Fruit fly (Drosophila melanogaster): ENCODE data around the gene CG4239.

Gene CG4239

DNA sequence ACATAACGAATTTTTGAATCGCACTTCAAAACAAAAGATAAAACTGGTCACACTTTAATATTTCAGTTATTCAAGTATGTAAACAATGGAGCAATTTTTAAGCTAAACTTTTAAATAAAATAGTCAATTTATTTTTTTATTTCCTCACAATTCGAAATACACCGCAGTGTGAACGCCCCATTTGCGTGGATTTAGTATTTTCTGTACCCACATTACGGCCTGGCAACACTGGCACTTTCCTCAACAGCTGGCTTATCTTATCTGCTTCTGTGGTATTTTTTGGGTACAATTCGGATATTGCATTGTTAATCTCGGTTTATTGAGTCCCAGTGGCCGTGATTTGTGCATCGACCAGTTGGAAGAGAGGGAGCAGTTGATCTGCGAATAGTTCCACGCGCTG lies 35.0 kb upstream of the CG4239 start, which contains the start of gene sl:
sl (plus strand) TSS at position 254 of the 400 bp plus-strand sequence.
- TF ChIP-seq CG15514 (GFP tag; optimal IDR thresholded peaks at IDR 0.05) (peak; percentile 69), Optix (GFP tag; IDR thresholded peaks at IDR 0.05) (no peak), vnd (GFP tag; IDR thresholded peaks at IDR 0.05; ENCODE audit: partially characterized antibody) (no peak), esg (GFP tag; conservative IDR thresholded peaks at IDR 0.05) (no peak), CG13894 (tag; optimal IDR thresholded peaks at IDR 0.05) (no peak), CG14965 (GFP tag; optimal IDR thresholded peaks at IDR 0.05; ENCODE audit: borderline replicate concordance) (no peak), gsb-n (tag; optimal IDR thresholded peaks at IDR 0.05) (no peak), Bgb (GFP tag; IDR thresholded peaks at IDR 0.05; ENCODE audit: partially characterized antibody) (0 out of 2 replicates have a peak, but pooled peaks have one; percentile 36), trem (tag; optimal IDR thresholded peaks at IDR 0.05) (peak; percentile 30), CG18619 (GFP tag; optimal IDR thresholded peaks at IDR 0.05) (no peak), grn (GFP tag; optimal IDR thresholded peaks at IDR 0.05) (peak; percentile 55), gem (tag; optimal IDR thresholded peaks at IDR 0.05) (no peak), chm (GFP tag; IDR thresholded peaks at IDR 0.05) (no peak), luna (GFP tag; optimal IDR thresholded peaks at IDR 0.05) (no peak), wdn (GFP tag; IDR thresholded peaks at IDR 0.05) (no peak), unc-4 (GFP tag; IDR thresholded peaks at IDR 0.05; ENCODE audit: partially characterized antibody) (peak; percentile 19; the same call in 1 of the 2 replicates), knrl (GFP tag; IDR thresholded peaks at IDR 0.05; ENCODE audit: partially characterized antibody) (peak; percentile 32; the same call in 1 of the 3 replicates), gro (GFP tag; optimal IDR thresholded peaks at IDR 0.05) (peak; percentile 41), bab2 (GFP tag; optimal IDR thresholded peaks at IDR 0.05) (peak; percentile 41), ci (GFP tag; IDR thresholded peaks at IDR 0.05) (no peak), Elba2 (GFP tag; optimal IDR thresholded peaks at IDR 0.05) (peak; percentile 40), slou (GFP tag; optimal IDR thresholded peaks at IDR 0.05) (no peak), CG13624 (GFP tag; optimal IDR thresholded peaks at IDR 0.05) (peak; percentile 26), sens (GFP tag) (peak; percentile 85), Doc2 (GFP tag; IDR thresholded peaks at IDR 0.05) (no peak), Sry-δ (GFP tag; optimal IDR thresholded peaks at IDR 0.05) (peak; percentile 22), CG7556 (GFP tag; optimal IDR thresholded peaks at IDR 0.05) (no peak), CG12769 (tag; optimal IDR thresholded peaks at IDR 0.05) (no peak), CG17328 (GFP tag; IDR thresholded peaks at IDR 0.05) (0 out of 2 replicates have a peak, but pooled peaks have one; percentile 19), odd (GFP tag; optimal IDR thresholded peaks at IDR 0.05) (no peak), ssp (GFP tag; IDR thresholded peaks at IDR 0.05) (peak; percentile 95), pnt (GFP tag; optimal IDR thresholded peaks at IDR 0.05) (no peak), B-H1 (GFP tag; IDR thresholded peaks at IDR 0.05) (no peak), CG8290 (GFP tag; optimal IDR thresholded peaks at IDR 0.05) (peak; percentile 4), CG8290 (tag; optimal IDR thresholded peaks at IDR 0.05) (no peak), hbn (GFP tag; IDR thresholded peaks at IDR 0.05; ENCODE audit: partially characterized antibody) (peak; percentile 49; the same call in 1 of the 2 replicates), E2f1 (GFP tag; IDR thresholded peaks at IDR 0.05) (no peak), E2f2 (GFP tag; IDR thresholded peaks at IDR 0.05) (0 out of 2 replicates have a peak, but pooled peaks have one; percentile 19), CG17829 (tag; optimal IDR thresholded peaks at IDR 0.05) (peak; percentile 44), CG7357 (GFP tag; IDR thresholded peaks at IDR 0.05) (peak; percentile 92), CG1602 (GFP tag; optimal IDR thresholded peaks at IDR 0.05) (no peak), CG14860 (GFP tag; IDR thresholded peaks at IDR 0.05; ENCODE audit: partially characterized antibody) (no peak), vvl (GFP tag; IDR thresholded peaks at IDR 0.05) (0 out of 2 replicates have a peak, but pooled peaks have one; percentile 15), CG6791 (GFP tag; IDR thresholded peaks at IDR 0.05; ENCODE audit: partially characterized antibody) (0 out of 3 replicates have a peak, but pooled peaks have one; percentile 11), amos (GFP tag; IDR thresholded peaks at IDR 0.05; ENCODE audit: partially characterized antibody) (peak; percentile 38), Rfx (GFP tag; IDR thresholded peaks at IDR 0.05) (peak; percentile 58), psq (GFP tag; optimal IDR thresholded peaks at IDR 0.05) (no peak), otp (GFP tag; IDR thresholded peaks at IDR 0.05) (0 out of 3 replicates have a peak, but pooled peaks have one; percentile 10), slbo (GFP tag; IDR thresholded peaks at IDR 0.05) (peak; percentile 53), CG9797 (GFP tag; optimal IDR thresholded peaks at IDR 0.05) (peak; percentile 71), hkb (optimal IDR thresholded peaks at IDR 0.05) (no peak), hkb (GFP tag; IDR thresholded peaks at IDR 0.05) (no peak)

Data from whole organism, embryonic.